Fruit fly (Drosophila melanogaster): ENCODE data around the gene tho2.
A peak's percentile ranks its signal among the peaks of the same experiment; 100 is the strongest.

The tho2 gene

DNA sequence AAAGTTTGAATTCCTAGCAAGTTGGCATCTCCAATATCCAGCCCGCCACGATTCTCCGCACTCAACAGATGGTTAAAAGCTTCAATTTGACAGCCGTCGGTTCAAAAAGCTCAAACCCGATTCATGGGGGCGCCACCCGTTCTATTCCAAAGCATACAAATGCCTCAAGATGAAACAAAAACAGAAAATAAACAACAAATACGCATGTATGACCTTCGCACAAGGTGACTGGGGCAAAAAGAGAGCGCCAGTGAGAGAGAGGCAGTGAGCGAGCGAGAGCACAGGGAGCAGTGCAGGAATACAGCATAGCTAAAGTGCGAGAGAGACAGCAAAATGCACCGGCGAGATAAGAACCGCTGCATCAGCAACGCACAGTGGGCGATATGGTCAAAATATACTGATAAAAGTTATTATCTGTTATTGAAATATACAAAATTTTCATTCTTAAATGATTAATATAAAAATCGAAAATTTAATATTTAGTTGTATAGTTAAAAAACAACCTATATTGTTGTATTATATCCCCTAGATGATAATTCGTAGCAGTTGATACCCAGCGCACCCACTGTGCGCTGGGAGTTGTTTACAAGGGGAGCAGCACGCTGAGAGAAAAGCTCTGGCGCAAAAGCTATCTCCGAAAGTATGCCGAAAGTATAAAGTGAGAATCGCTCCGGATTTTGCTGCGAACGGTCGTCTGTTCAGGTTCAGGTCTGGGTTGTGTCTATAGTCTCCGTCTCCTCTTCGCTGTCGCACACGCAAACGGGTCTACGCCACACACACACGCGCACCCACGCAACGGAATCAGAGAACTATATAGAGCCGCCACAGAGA, 14.6 kb downstream of the tho2 start, which contains the start of gene Glyp:
Gene Glyp (plus strand): TSS at position 657 of the 831 bp plus-strand sequence.
- peak; percentile 83 for TF ChIP-seq CG12605 (GFP tag; IDR thresholded peaks at IDR 0.05)
- TF ChIP-seq rn (GFP tag; IDR thresholded peaks at IDR 0.05), result peak; percentile 85
- TF ChIP-seq Pif1B (GFP tag; optimal IDR thresholded peaks at IDR 0.05), result peak; percentile 98
- TF ChIP-seq CG32121 (GFP tag; IDR thresholded peaks at IDR 0.05), result peak; percentile 98
- peak; percentile 98 for TF ChIP-seq CG8159 (tag; optimal IDR thresholded peaks at IDR 0.05)
- peak; percentile 97 for TF ChIP-seq CG8301 (tag; optimal IDR thresholded peaks at IDR 0.05)
- peak; percentile 96 for TF ChIP-seq Pif1A (GFP tag; optimal IDR thresholded peaks at IDR 0.05)
- peak; percentile 83 for TF ChIP-seq CG10348 (GFP tag; IDR thresholded peaks at IDR 0.05)
- peak; percentile 98 for TF ChIP-seq CG14655 (GFP tag; optimal IDR thresholded peaks at IDR 0.05)
- TF ChIP-seq EcR (GFP tag; optimal IDR thresholded peaks at IDR 0.05), result peak; percentile 97
- peak; percentile 93 for TF ChIP-seq CG13204 (GFP tag; optimal IDR thresholded peaks at IDR 0.05)
- peak; percentile 97 for TF ChIP-seq CG9948 (tag; optimal IDR thresholded peaks at IDR 0.05)
- TF ChIP-seq CG4496 (GFP tag; IDR thresholded peaks at IDR 0.05), result peak; percentile 94
- TF ChIP-seq D1 (tag; optimal IDR thresholded peaks at IDR 0.05), result peak; percentile 77
- TF ChIP-seq CG34367 (tag; optimal IDR thresholded peaks at IDR 0.05), result peak; percentile 94
- peak; percentile 97 for TF ChIP-seq fd96Ca (GFP tag; IDR thresholded peaks at IDR 0.05)
- TF ChIP-seq gl (tag; optimal IDR thresholded peaks at IDR 0.05), result peak; percentile 84
- peak; percentile 97 for TF ChIP-seq Snoo (tag; optimal IDR thresholded peaks at IDR 0.05)
- peak; percentile 95 for TF ChIP-seq Ets98B (GFP tag; IDR thresholded peaks at IDR 0.05)
- TF ChIP-seq CG15710 (tag; optimal IDR thresholded peaks at IDR 0.05), result peak; percentile 97
- TF ChIP-seq CG17806 (tag; optimal IDR thresholded peaks at IDR 0.05), result peak; percentile 96

DNA sequence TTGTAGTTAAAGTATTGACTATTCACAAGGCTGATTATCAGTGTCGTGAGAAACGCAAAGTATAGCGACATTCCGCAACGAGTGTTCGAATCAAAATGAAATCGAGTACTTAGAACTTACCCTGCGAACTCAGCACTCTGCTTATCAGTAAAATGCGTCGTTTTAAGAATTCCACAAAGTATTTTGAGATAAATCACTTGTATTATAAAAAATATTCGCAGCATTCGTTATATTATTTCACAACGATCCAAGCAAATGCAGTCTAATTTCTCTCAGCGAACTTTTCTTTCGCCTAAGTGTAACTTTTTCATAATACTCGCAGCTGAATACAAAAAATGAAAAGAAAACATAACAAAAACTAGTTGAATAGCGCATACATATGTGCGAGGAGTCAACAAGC, 15.8 kb downstream of the tho2 start, which contains the start of gene CG4259:
Gene CG4259 (minus strand): TSS at position 101 of the 400 bp plus-strand sequence.
- TF ChIP-seq rn (GFP tag; IDR thresholded peaks at IDR 0.05) (no peak), CG17806 (tag; optimal IDR thresholded peaks at IDR 0.05) (no peak), CG34367 (tag; optimal IDR thresholded peaks at IDR 0.05) (no peak), CG12605 (GFP tag; IDR thresholded peaks at IDR 0.05) (no peak), Ets98B (GFP tag; IDR thresholded peaks at IDR 0.05) (no peak), CG4496 (GFP tag; IDR thresholded peaks at IDR 0.05) (no peak), Pif1B (GFP tag; optimal IDR thresholded peaks at IDR 0.05) (no peak), CG10348 (GFP tag; IDR thresholded peaks at IDR 0.05) (no peak), CG8301 (tag; optimal IDR thresholded peaks at IDR 0.05) (no peak), CG13204 (GFP tag; optimal IDR thresholded peaks at IDR 0.05) (no peak), fd96Ca (GFP tag; IDR thresholded peaks at IDR 0.05) (no peak), CG9948 (tag; optimal IDR thresholded peaks at IDR 0.05) (no peak), CG15710 (tag; optimal IDR thresholded peaks at IDR 0.05) (no peak), Pif1A (GFP tag; optimal IDR thresholded peaks at IDR 0.05) (no peak), CG14655 (GFP tag; optimal IDR thresholded peaks at IDR 0.05) (no peak), CG32121 (GFP tag; IDR thresholded peaks at IDR 0.05) (no peak), EcR (GFP tag; optimal IDR thresholded peaks at IDR 0.05) (no peak)

DNA sequence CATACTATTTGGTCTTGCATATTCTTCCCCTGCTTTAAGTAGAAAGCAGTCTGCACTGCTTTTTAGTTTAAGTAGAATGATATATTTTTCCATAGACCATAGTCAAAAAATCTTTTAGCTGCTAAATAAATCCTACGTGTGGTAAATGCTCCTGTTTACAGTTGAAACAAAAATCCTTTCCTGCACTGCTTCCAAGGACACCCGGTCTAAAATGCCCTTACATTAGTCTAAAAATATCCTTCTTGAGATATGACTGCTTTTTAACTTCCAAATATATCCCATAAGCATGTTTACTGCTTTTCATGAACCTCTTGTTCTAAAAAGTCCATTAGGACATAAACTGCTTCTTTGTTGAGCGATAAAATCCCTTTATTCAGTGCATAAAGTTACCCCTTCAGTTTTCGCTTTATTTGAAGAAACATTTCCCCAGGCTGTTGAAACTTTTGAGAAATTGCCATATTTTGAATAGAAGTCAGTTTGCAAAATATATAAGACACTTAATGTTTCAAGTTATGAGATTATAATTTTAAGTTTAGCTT, 34.6 kb downstream of the tho2 start:
- no peak for TF ChIP-seq CG13204 (GFP tag; optimal IDR thresholded peaks at IDR 0.05)
- no peak for TF ChIP-seq EcR (GFP tag; optimal IDR thresholded peaks at IDR 0.05)
- no peak for TF ChIP-seq Pif1B (GFP tag; optimal IDR thresholded peaks at IDR 0.05)
- no peak for TF ChIP-seq Pif1A (GFP tag; optimal IDR thresholded peaks at IDR 0.05)
- no peak for TF ChIP-seq fd96Ca (GFP tag; IDR thresholded peaks at IDR 0.05)
- TF ChIP-seq CG8301 (tag; optimal IDR thresholded peaks at IDR 0.05), result no peak
- TF ChIP-seq D1 (tag; optimal IDR thresholded peaks at IDR 0.05), result no peak
- no peak for TF ChIP-seq rn (GFP tag; IDR thresholded peaks at IDR 0.05)
- TF ChIP-seq gl (tag; optimal IDR thresholded peaks at IDR 0.05), result no peak
- TF ChIP-seq CG10348 (GFP tag; IDR thresholded peaks at IDR 0.05), result no peak
- no peak for TF ChIP-seq CG34367 (tag; optimal IDR thresholded peaks at IDR 0.05)

DNA sequence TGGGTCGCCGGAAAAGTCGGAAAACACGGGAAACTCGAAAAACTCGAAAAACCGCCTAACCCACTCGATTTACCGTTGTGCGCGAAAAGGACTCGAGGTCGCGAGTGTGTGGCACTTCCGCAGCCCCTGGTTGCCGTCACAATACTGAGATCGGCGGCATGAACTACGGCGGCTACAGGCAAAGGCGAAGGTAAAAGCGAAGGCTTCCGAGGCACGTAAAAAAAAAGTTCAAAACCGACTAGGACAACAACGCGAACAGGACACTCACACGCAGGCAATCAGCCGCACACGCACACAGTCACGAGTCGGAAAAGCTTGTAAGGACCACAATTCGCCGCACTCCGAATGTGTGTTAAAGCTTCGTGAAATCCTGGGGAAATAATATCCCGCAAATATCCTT, 35.2 kb downstream of the tho2 start, which contains the start of gene dpr3:
Gene dpr3 (minus strand): TSS at position 133 of the 400 bp plus-strand sequence.
- TF ChIP-seq fd96Ca (GFP tag; IDR thresholded peaks at IDR 0.05) (no peak), gl (tag; optimal IDR thresholded peaks at IDR 0.05) (no peak)

DNA sequence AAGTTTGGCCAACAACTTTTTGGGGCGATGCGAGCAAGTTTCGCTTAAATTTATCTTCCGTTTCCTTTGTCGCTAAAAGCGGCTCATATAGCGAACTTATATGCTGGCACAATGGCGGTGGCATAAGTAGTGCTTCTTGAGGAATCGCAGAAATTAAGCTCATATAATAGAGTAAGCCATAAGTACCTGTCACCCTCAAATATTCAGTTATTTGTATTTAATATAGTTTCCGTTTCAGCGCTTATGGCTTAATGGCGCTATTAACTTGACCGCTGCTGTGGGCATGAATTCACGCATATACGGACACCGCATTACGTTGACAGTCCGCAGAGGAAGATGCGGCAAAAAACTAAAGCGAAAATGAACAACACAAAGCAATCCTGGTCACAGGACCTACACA, 54.8 kb downstream of the tho2 start:
- TF ChIP-seq CG8159 (tag; optimal IDR thresholded peaks at IDR 0.05) (peak; percentile 8), Ets98B (GFP tag; IDR thresholded peaks at IDR 0.05) (no peak)
